Fruit fly (Drosophila melanogaster) whole organism: ENCODE data around the gene Sytbeta.

Experiments
- CG8478 ChIP-seq: fragments of >200 bp; optimal IDR thresholded peaks from 2 replicates; lab custom pipeline; 2018; ENCODE audit warnings: inconsistent platforms
- Dll ChIP-seq: fragments of >200 bp; optimal IDR thresholded peaks from 2 replicates; lab custom pipeline; 2017
- EcR ChIP-seq, 2 experiments: fragments of >200 bp; optimal IDR thresholded peaks; 2 replicates each; lab custom pipeline; 2017; ENCODE audit warnings: missing biosample characterization in 2 of 2, missing genetic modification characterization in 2 of 2, missing genetic modification reagents in 2 of 2
- pan ChIP-seq: fragments of >200 bp; optimal IDR thresholded peaks from 2 replicates; lab custom pipeline; 2017
- psq ChIP-seq: fragments of >200 bp; optimal IDR thresholded peaks from 2 replicates; lab custom pipeline; 2017
- usp ChIP-seq: fragments of >200 bp; optimal IDR thresholded peaks from 2 replicates; lab custom pipeline; 2017; ENCODE audit warnings: missing biosample characterization, missing genetic modification characterization, mixed read lengths

Gene Sytbeta

dm6 chr3L:15064877-15065276 lies at the start of gene Sytbeta:
Sytbeta (minus strand) TSS chr3L:15064977.
- no peak for TF ChIP-seq pan (lab: Kevin White, UChicago)
- TF ChIP-seq psq (lab: Kevin White, UChicago): no peak

- TF ChIP-seq EcR (GFP tag; optimal IDR thresholded peaks at IDR 0.05; lab: Kevin White, UChicago) (no peak), usp (GFP tag; lab: Kevin White, UChicago) (no peak), pan (lab: Kevin White, UChicago) (no peak), CG8478 (lab: Kevin White, UChicago) (no peak), Dll (lab: Kevin White, UChicago) (no peak), psq (lab: Kevin White, UChicago) (no peak)
These were observed 48.5 kb upstream of the Sytbeta start, which contains the start of gene CG13458 for dm6 chr3L:15113257-15113656. CG13458 (plus strand) TSS chr3L:15113557.

- no peak for TF ChIP-seq pan (lab: Kevin White, UChicago)
- no peak for TF ChIP-seq EcR (GFP tag; optimal IDR thresholded peaks at IDR 0.05; lab: Kevin White, UChicago)
- TF ChIP-seq psq (lab: Kevin White, UChicago): no peak
- TF ChIP-seq CG8478 (lab: Kevin White, UChicago): no peak
- TF ChIP-seq usp (GFP tag; lab: Kevin White, UChicago): no peak
- no peak for TF ChIP-seq Dll (lab: Kevin White, UChicago)
These were observed 44.2 kb upstream of the Sytbeta start for dm6 chr3L:15108948-15109347.

dm6 chr3L:15108524-15108923 lies 43.7 kb upstream of the Sytbeta start:
- TF ChIP-seq pan (lab: Kevin White, UChicago) (no peak), CG8478 (lab: Kevin White, UChicago) (no peak), Dll (lab: Kevin White, UChicago) (no peak), usp (GFP tag; lab: Kevin White, UChicago) (no peak), psq (lab: Kevin White, UChicago) (no peak), EcR (GFP tag; optimal IDR thresholded peaks at IDR 0.05; lab: Kevin White, UChicago) (no peak)

- TF ChIP-seq pan (lab: Kevin White, UChicago) (peak; percentile 53), Dll (lab: Kevin White, UChicago) (no peak)
These were observed 43.1 kb upstream of the Sytbeta start for dm6 chr3L:15107776-15108379.

- peak; percentile 52 for TF ChIP-seq Dll (lab: Kevin White, UChicago)
- TF ChIP-seq EcR (GFP tag; optimal IDR thresholded peaks at IDR 0.05; lab: Kevin White, UChicago): peak in 1 of 2 experiments; percentile 39
- no peak for TF ChIP-seq pan (lab: Kevin White, UChicago)
- no peak for TF ChIP-seq usp (GFP tag; lab: Kevin White, UChicago)
- TF ChIP-seq psq (lab: Kevin White, UChicago): no peak
- no peak for TF ChIP-seq CG8478 (lab: Kevin White, UChicago)
These were observed 42.5 kb upstream of the Sytbeta start for dm6 chr3L:15107158-15107775.

dm6 chr3L:15105566-15106207 lies 40.9 kb upstream of the Sytbeta start, which contains the start of gene CG45071:
CG45071 (plus strand) TSS chr3L:15105882.
- no peak for TF ChIP-seq pan (lab: Kevin White, UChicago)
- TF ChIP-seq Dll (lab: Kevin White, UChicago): peak; percentile 48

- no peak for TF ChIP-seq CG8478 (lab: Kevin White, UChicago)
- no peak for TF ChIP-seq psq (lab: Kevin White, UChicago)
- no peak for TF ChIP-seq EcR (GFP tag; optimal IDR thresholded peaks at IDR 0.05; lab: Kevin White, UChicago)
- TF ChIP-seq Dll (lab: Kevin White, UChicago): no peak
- TF ChIP-seq usp (GFP tag; lab: Kevin White, UChicago): no peak
- TF ChIP-seq pan (lab: Kevin White, UChicago): no peak
These were observed 40.2 kb upstream of the Sytbeta start for dm6 chr3L:15104849-15105555.

- TF ChIP-seq CG8478 (lab: Kevin White, UChicago) (peak; percentile 21), usp (GFP tag; lab: Kevin White, UChicago) (no peak), Dll (lab: Kevin White, UChicago) (peak; percentile 65), psq (lab: Kevin White, UChicago) (no peak), pan (lab: Kevin White, UChicago) (no peak), EcR (GFP tag; optimal IDR thresholded peaks at IDR 0.05; lab: Kevin White, UChicago) (no peak)
These were observed 39.4 kb upstream of the Sytbeta start for dm6 chr3L:15103988-15104848.

- TF ChIP-seq usp (GFP tag; lab: Kevin White, UChicago) (no peak), Dll (lab: Kevin White, UChicago) (peak; percentile 28)
These were observed 38.0 kb upstream of the Sytbeta start for dm6 chr3L:15102669-15103309.
